Fruit fly (Drosophila melanogaster): ENCODE results near the gene CG15695.

CG15695 gene

dm6 chr3R:20832689-20833524, 9.0 kb upstream of the CG15695 start, which contains the start of gene Synd (continued):
- TF ChIP-seq CG8388 (GFP tag; optimal IDR thresholded peaks at IDR 0.05) = peak; percentile 4
- TF ChIP-seq otp (GFP tag; IDR thresholded peaks at IDR 0.05) = 0 out of 3 replicates have a peak, but pooled peaks have one; percentile 15
- no peak for TF ChIP-seq Sox100B (GFP tag; optimal IDR thresholded peaks at IDR 0.05)
- no peak for TF ChIP-seq luna (GFP tag; optimal IDR thresholded peaks at IDR 0.05)
- TF ChIP-seq Sin3A (optimal IDR thresholded peaks at IDR 0.05) = peak; percentile 23
- peak in 1 of 2 experiments; percentile 49 for TF ChIP-seq dpn (GFP tag; optimal IDR thresholded peaks at IDR 0.05)
- no peak for TF ChIP-seq CG6254 (GFP tag; optimal IDR thresholded peaks at IDR 0.05)
- TF ChIP-seq CG8359 (GFP tag; optimal IDR thresholded peaks at IDR 0.05; ENCODE audit: borderline replicate concordance) = no peak
- peak; percentile 2 for TF ChIP-seq CG15269 (tag; optimal IDR thresholded peaks at IDR 0.05)
- TF ChIP-seq NFAT (GFP tag; IDR thresholded peaks at IDR 0.05) = no peak; the same call in 1 of the 2 replicates
- no peak for TF ChIP-seq Dfd (GFP tag; optimal IDR thresholded peaks at IDR 0.05)
- no peak for TF ChIP-seq Doc2 (GFP tag; IDR thresholded peaks at IDR 0.05)
- no peak for TF ChIP-seq CG13775 (GFP tag; optimal IDR thresholded peaks at IDR 0.05)
- no peak for TF ChIP-seq CG42726 (GFP tag; IDR thresholded peaks at IDR 0.05; ENCODE audit: partially characterized antibody)
- no peak for TF ChIP-seq repo (GFP tag; optimal IDR thresholded peaks at IDR 0.05)
- TF ChIP-seq bowl (GFP tag; IDR thresholded peaks at IDR 0.05) = no peak
- TF ChIP-seq gsb (GFP tag; IDR thresholded peaks at IDR 0.05) = no peak
- no peak for TF ChIP-seq ara (GFP tag; IDR thresholded peaks at IDR 0.05)
- TF ChIP-seq C15 (GFP tag; IDR thresholded peaks at IDR 0.05) = no peak
- TF ChIP-seq Neu2 (GFP tag; optimal IDR thresholded peaks at IDR 0.05; ENCODE audit: borderline replicate concordance) = no peak
- TF ChIP-seq jigr1 (GFP tag; IDR thresholded peaks at IDR 0.05) = no peak
- TF ChIP-seq CG16813 (GFP tag; IDR thresholded peaks at IDR 0.05; ENCODE audit: partially characterized antibody) = no peak
- TF ChIP-seq crp (GFP tag; optimal IDR thresholded peaks at IDR 0.05) = peak in 1 of 2 experiments; percentile 64
- no peak for TF ChIP-seq zen (tag; optimal IDR thresholded peaks at IDR 0.05)
- TF ChIP-seq Ssrp (tag; optimal IDR thresholded peaks at IDR 0.05) = no peak
- TF ChIP-seq Opbp (GFP tag; IDR thresholded peaks at IDR 0.05; ENCODE audit: partially characterized antibody) = no peak
- TF ChIP-seq CG18011 (GFP tag; optimal IDR thresholded peaks at IDR 0.05) = peak; percentile 2
- TF ChIP-seq Six4 (GFP tag; optimal IDR thresholded peaks at IDR 0.05) = no peak
- no peak for TF ChIP-seq TFAM (GFP tag; optimal IDR thresholded peaks at IDR 0.05)
- peak; percentile 33 for TF ChIP-seq trem (tag; optimal IDR thresholded peaks at IDR 0.05)
- no peak for TF ChIP-seq vfl (GFP tag; optimal IDR thresholded peaks at IDR 0.05)
- TF ChIP-seq zf30C (GFP tag; optimal IDR thresholded peaks at IDR 0.05) = no peak
- TF ChIP-seq Hmr (GFP tag; optimal IDR thresholded peaks at IDR 0.05) = peak; percentile 38
- no peak for TF ChIP-seq vnd (GFP tag; IDR thresholded peaks at IDR 0.05; ENCODE audit: partially characterized antibody)
- TF ChIP-seq dm (GFP tag; optimal IDR thresholded peaks at IDR 0.05) = no peak
- TF ChIP-seq ato (GFP tag; IDR thresholded peaks at IDR 0.05; ENCODE audit: partially characterized antibody) = no peak
- peak; percentile 64; the same call in 1 of the 2 replicates for TF ChIP-seq CG4360 (GFP tag; IDR thresholded peaks at IDR 0.05)
- TF ChIP-seq Atf6 (GFP tag; IDR thresholded peaks at IDR 0.05) = no peak
- no peak for TF ChIP-seq CG4707 (GFP tag; optimal IDR thresholded peaks at IDR 0.05)
- no peak for TF ChIP-seq slp2 (GFP tag; optimal IDR thresholded peaks at IDR 0.05)
- TF ChIP-seq CG12155 (GFP tag; optimal IDR thresholded peaks at IDR 0.05) = no peak
- no peak for TF ChIP-seq CG4404 (GFP tag; IDR thresholded peaks at IDR 0.05)
- TF ChIP-seq lab (GFP tag; optimal IDR thresholded peaks at IDR 0.05) = peak; percentile 49
- TF ChIP-seq ase (GFP tag; IDR thresholded peaks at IDR 0.05) = no peak
- TF ChIP-seq Hsf (GFP tag; optimal IDR thresholded peaks at IDR 0.05) = no peak
- TF ChIP-seq bcd (GFP tag; optimal IDR thresholded peaks at IDR 0.05) = no peak
- TF ChIP-seq B-H2 (GFP tag; optimal IDR thresholded peaks at IDR 0.05) = peak; percentile 2
- no peak for TF ChIP-seq az2 (GFP tag; optimal IDR thresholded peaks at IDR 0.05)
- TF ChIP-seq PHDP (tag; optimal IDR thresholded peaks at IDR 0.05) = peak; percentile 13
